Worm (Caenorhabditis elegans) whole organism, L1 larva: ENCODE results near the gene R01H2.1.

Source experiments
- C04F5.9 ChIP-seq: sonication (generic microtip); optimal IDR thresholded peaks from 2 replicates; lab custom pipeline; 2016; ENCODE audit warnings: missing genetic modification characterization, missing compliant biosample characterization
- F16B12.6 ChIP-seq: fragments of 150-350 bp; optimal IDR thresholded peaks from 2 replicates; lab custom pipeline; 2014; ENCODE audit warnings: missing biosample characterization, missing genetic modification characterization
- ceh-63 ChIP-seq: fragments of 200-800 bp; sonication (Bioruptor generic); optimal IDR thresholded peaks from 2 replicates; lab custom pipeline; 2018; ENCODE audit warnings: mild to moderate bottlenecking, missing genetic modification characterization, missing compliant biosample characterization
- ceh-90 ChIP-seq: sonication (generic microtip); optimal IDR thresholded peaks from 2 replicates; lab custom pipeline; 2016; ENCODE audit warnings: missing genetic modification characterization, missing compliant biosample characterization
- dpl-1 ChIP-seq, 3 experiments: fragments of 150-350 bp in 2 of 3; sonication (generic microtip) in 1 of 3; optimal IDR thresholded peaks; 2 replicates each; lab custom pipeline; 2014 to 2017; ENCODE audit warnings: missing biosample characterization in 3 of 3, missing genetic modification characterization in 3 of 3, missing genetic modification reagents in 3 of 3
- dsc-1 ChIP-seq: sonication (generic microtip); optimal IDR thresholded peaks from 2 replicates; lab custom pipeline; 2016; ENCODE audit warnings: mild to moderate bottlenecking, missing genetic modification characterization, missing compliant biosample characterization
- efl-1 ChIP-seq, 4 experiments: fragments of 150-350 bp; optimal IDR thresholded peaks in 3 of 4; peaks in 1 of 4; 1 replicate in 1 of 4; 2 replicates in 3 of 4; lab custom pipeline; 2014; ENCODE audit warnings: missing biosample characterization in 2 of 4, missing genetic modification characterization in 2 of 4, missing genetic modification reagents in 2 of 4
- efl-3 ChIP-seq: fragments of 200-800 bp; sonication (Bioruptor generic); optimal IDR thresholded peaks from 2 replicates; lab custom pipeline; 2018; ENCODE audit warnings: mild to moderate bottlenecking, missing genetic modification characterization, missing compliant biosample characterization
- egl-13 ChIP-seq: sonication (generic microtip); optimal IDR thresholded peaks from 2 replicates; lab custom pipeline; 2016; ENCODE audit warnings: missing genotype, missing genetic modification reagents, missing genetic modification characterization, missing compliant biosample characterization
- fkh-10 ChIP-seq: sonication (generic microtip); optimal IDR thresholded peaks from 2 replicates; lab custom pipeline; 2017; ENCODE audit warnings: missing biosample characterization, missing genetic modification reagents, missing genetic modification characterization
- fkh-8 ChIP-seq: sonication (generic microtip); optimal IDR thresholded peaks from 2 replicates; lab custom pipeline; 2016; ENCODE audit warnings: mild to moderate bottlenecking, missing genetic modification characterization, missing compliant biosample characterization
- hlh-17 ChIP-seq: fragments of 200-800 bp; sonication (Bioruptor generic); optimal IDR thresholded peaks from 2 replicates; lab custom pipeline; 2018; ENCODE audit warnings: missing genetic modification characterization, mild to moderate bottlenecking, missing compliant biosample characterization, moderate library complexity, borderline replicate concordance
- hlh-4 ChIP-seq: sonication (generic microtip); optimal IDR thresholded peaks from 2 replicates; lab custom pipeline; 2016; ENCODE audit warnings: mild to moderate bottlenecking, missing genetic modification characterization, missing compliant biosample characterization
- lin-15B ChIP-seq: fragments of 150-350 bp; sonication (generic microtip); optimal IDR thresholded peaks from 3 replicates; lab custom pipeline; 2014; ENCODE audit warnings: missing biosample characterization, missing genetic modification characterization
- lir-3 ChIP-seq: sonication (generic microtip); optimal IDR thresholded peaks from 2 replicates; lab custom pipeline; 2016; ENCODE audit warnings: mild to moderate bottlenecking, missing genetic modification characterization, moderate library complexity, missing compliant biosample characterization; ENCODE audit not compliant: poor library complexity
- lsy-2 ChIP-seq, 2 experiments: fragments of 150-350 bp; optimal IDR thresholded peaks; 2 replicates each; lab custom pipeline; 2014; ENCODE audit warnings: missing biosample characterization in 2 of 2, missing genetic modification characterization in 2 of 2
- nhr-11 ChIP-seq: fragments of 150-350 bp; optimal IDR thresholded peaks from 2 replicates; lab custom pipeline; 2014; ENCODE audit warnings: missing biosample characterization, missing genetic modification characterization
- nhr-12 ChIP-seq: sonication (generic microtip); optimal IDR thresholded peaks from 2 replicates; lab custom pipeline; 2017; ENCODE audit warnings: missing biosample characterization, missing genetic modification characterization
- nhr-20 ChIP-seq: sonication (generic microtip); optimal IDR thresholded peaks from 2 replicates; lab custom pipeline; 2016; ENCODE audit warnings: mild to moderate bottlenecking, missing genetic modification characterization, missing compliant biosample characterization
- nhr-237 ChIP-seq: fragments of 150-350 bp; optimal IDR thresholded peaks from 2 replicates; lab custom pipeline; 2014; ENCODE audit warnings: missing biosample characterization, missing genetic modification characterization
- nhr-47 ChIP-seq: sonication (generic microtip); optimal IDR thresholded peaks from 2 replicates; lab custom pipeline; 2016; ENCODE audit warnings: mild to moderate bottlenecking, missing genetic modification characterization, moderate library complexity, missing compliant biosample characterization
- nhr-71 ChIP-seq: sonication (generic microtip); optimal IDR thresholded peaks from 2 replicates; lab custom pipeline; 2016; ENCODE audit warnings: mild to moderate bottlenecking, missing genetic modification characterization, moderate library complexity, missing compliant biosample characterization
- nhr-76 ChIP-seq: sonication (generic microtip); optimal IDR thresholded peaks from 2 replicates; lab custom pipeline; 2017; ENCODE audit warnings: missing biosample characterization, missing genetic modification characterization
- nhr-85 ChIP-seq: sonication (generic microtip); peaks from one replicate; lab custom pipeline; 2016; ENCODE audit warnings: missing genetic modification characterization, inconsistent platforms, missing compliant biosample characterization
- nhr-90 ChIP-seq: sonication (generic microtip); optimal IDR thresholded peaks from 2 replicates; lab custom pipeline; 2016; ENCODE audit warnings: mild to moderate bottlenecking, missing genetic modification characterization, missing compliant biosample characterization; ENCODE audit not compliant: poor library complexity
- pag-3 ChIP-seq: sonication (generic microtip); optimal IDR thresholded peaks from 2 replicates; lab custom pipeline; 2017; ENCODE audit warnings: missing genetic modification characterization, mild to moderate bottlenecking, missing compliant biosample characterization, antibody characterized with exemption, borderline replicate concordance; ENCODE audit not compliant: insufficient read depth
- pax-3 ChIP-seq: fragments of 200-800 bp; sonication (Bioruptor generic); optimal IDR thresholded peaks from 2 replicates; lab custom pipeline; 2018; ENCODE audit warnings: mild to moderate bottlenecking, missing genetic modification characterization, moderate library complexity, missing compliant biosample characterization
- pqm-1 ChIP-seq: sonication (generic microtip); optimal IDR thresholded peaks from 3 replicates; lab custom pipeline; 2017; ENCODE audit warnings: missing biosample characterization, missing genetic modification characterization
- skn-1 ChIP-seq: fragments of 150-350 bp; optimal IDR thresholded peaks from 2 replicates; lab custom pipeline; 2014; ENCODE audit warnings: missing biosample characterization, missing genetic modification characterization
- snu-23 ChIP-seq: sonication (generic microtip); optimal IDR thresholded peaks from 2 replicates; lab custom pipeline; 2016; ENCODE audit warnings: missing genetic modification characterization, missing compliant biosample characterization
- sox-4 ChIP-seq: sonication (generic microtip); optimal IDR thresholded peaks from 2 replicates; lab custom pipeline; 2016; ENCODE audit warnings: missing genetic modification characterization, missing compliant biosample characterization
- sup-37 ChIP-seq: fragments of 200-800 bp; sonication (Bioruptor generic); optimal IDR thresholded peaks from 2 replicates; lab custom pipeline; 2018; ENCODE audit warnings: mild to moderate bottlenecking, missing genetic modification characterization, missing compliant biosample characterization
- swsn-7 ChIP-seq: sonication (generic microtip); optimal IDR thresholded peaks from 2 replicates; lab custom pipeline; 2016; ENCODE audit warnings: missing genetic modification characterization, missing compliant biosample characterization
- tbx-2 ChIP-seq: sonication (generic microtip); optimal IDR thresholded peaks from 2 replicates; lab custom pipeline; 2016; ENCODE audit warnings: missing genetic modification characterization, missing compliant biosample characterization
- unc-130 ChIP-seq: fragments of 150-350 bp; optimal IDR thresholded peaks from 2 replicates; lab custom pipeline; 2017; ENCODE audit warnings: missing biosample characterization, missing genetic modification characterization, inconsistent platforms
- unc-86 ChIP-seq: sonication (generic microtip); optimal IDR thresholded peaks from 2 replicates; lab custom pipeline; 2016; ENCODE audit warnings: missing genetic modification characterization, missing compliant biosample characterization
- unc-98 ChIP-seq: fragments of 200-800 bp; sonication (Bioruptor generic); IDR thresholded peaks from 2 replicates; pipeline ENCODE4 v1.3.6; 2022; ENCODE audit warnings: missing genetic modification characterization, missing compliant biosample characterization
- zip-4 ChIP-seq: fragments of 200-800 bp; sonication (Bioruptor generic); optimal IDR thresholded peaks from 2 replicates; lab custom pipeline; 2018; ENCODE audit warnings: mild to moderate bottlenecking, missing genetic modification characterization, moderate library complexity, missing compliant biosample characterization
- ztf-4 ChIP-seq: fragments of 150-350 bp; optimal IDR thresholded peaks from 2 replicates; lab custom pipeline; 2014; ENCODE audit warnings: missing biosample characterization, missing genetic modification characterization

The R01H2.1 gene

DNA sequence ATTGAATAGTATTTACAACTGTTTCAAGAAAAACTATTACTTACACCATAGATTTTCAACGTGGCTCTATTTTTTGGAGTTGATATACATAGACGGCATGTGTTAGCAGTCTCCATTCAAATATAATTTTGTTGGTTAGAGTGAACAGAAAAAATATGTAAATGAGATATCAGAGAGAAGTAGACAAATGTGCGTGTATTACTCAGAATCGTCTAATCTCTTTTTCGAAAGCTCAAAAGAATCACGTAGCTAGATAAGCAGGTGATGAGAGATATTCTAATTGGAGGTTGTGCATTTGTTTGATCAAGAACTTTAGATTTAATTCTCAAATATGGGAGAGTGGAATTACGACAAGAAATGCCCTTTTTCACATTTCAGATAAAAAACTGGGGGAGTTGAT is 27.9 kb downstream of the R01H2.1 start, which contains the start of gene ZK418.10:
Gene ZK418.10 (minus strand): TSS at position 148 of the 400 bp plus-strand sequence.
- TF ChIP-seq nhr-20 (tag; lab: Kevin White, UChicago) (peak; percentile 24), efl-3 (GFP tag; lab: Kevin White, UChicago) (no peak), F16B12.6 (no peak), skn-1 (tag; lab: Kevin White, UChicago) (no peak), nhr-76 (tag; lab: Kevin White, UChicago) (no peak), hlh-17 (GFP tag; lab: Kevin White, UChicago) (no peak), ceh-63 (GFP tag; lab: Kevin White, UChicago) (no peak), ztf-4 (tag; lab: Kevin White, UChicago) (no peak), nhr-47 (peak; percentile 67), nhr-71 (tag; lab: Kevin White, UChicago) (peak; percentile 65), unc-98 (GFP tag; lab: Robert Waterston, UW) (no peak), sup-37 (GFP tag; lab: Kevin White, UChicago) (no peak), unc-130 (tag; lab: Kevin White, UChicago) (no peak), pax-3 (tag; lab: Kevin White, UChicago) (peak; percentile 45), lir-3 (tag; lab: Kevin White, UChicago) (no peak), sox-4 (tag; lab: Kevin White, UChicago) (peak; percentile 68), dpl-1 (GFP tag; optimal IDR thresholded peaks at IDR 0.05; lab: Kevin White, UChicago) (no peak), pag-3 (no peak), nhr-237 (tag; lab: Kevin White, UChicago) (no peak), tbx-2 (no peak), nhr-90 (tag; lab: Kevin White, UChicago) (no peak), pqm-1 (tag; lab: Kevin White, UChicago) (no peak), efl-1 (optimal IDR thresholded peaks at IDR 0.05; lab: Kevin White, UChicago) (no peak), efl-1 (GFP tag; optimal IDR thresholded peaks at IDR 0.05 in 1 of 2; lab: Kevin White, UChicago) (peak in 1 of 2 experiments; percentile 45), fkh-8 (tag; lab: Kevin White, UChicago) (peak; percentile 91), dsc-1 (peak; percentile 97), unc-86 (tag; lab: Kevin White, UChicago) (no peak), egl-13 (tag; lab: Kevin White, UChicago) (no peak), lsy-2 (tag; optimal IDR thresholded peaks at IDR 0.05; lab: Kevin White, UChicago) (peak in 1 of 2 experiments; percentile 21), nhr-85 (tag; lab: Kevin White, UChicago) (no peak), swsn-7 (peak; percentile 35)

ce11 chrIII:7091042-7091441 is 28.4 kb downstream of the R01H2.1 start, which contains the start of gene ZK418.2:
Gene ZK418.2, plus strand, starts transcription at chrIII:7091342.
- TF ChIP-seq ceh-90 (tag; lab: Kevin White, UChicago), result no peak

ce11 chrIII:7095156-7095555 is 32.5 kb downstream of the R01H2.1 start, which contains the start of gene nhr-9:
Gene nhr-9, plus strand, starts transcription at chrIII:7095462.
- TF ChIP-seq hlh-4 (no peak), nhr-71 (tag; lab: Kevin White, UChicago) (peak; percentile 50), nhr-11 (tag; lab: Kevin White, UChicago) (peak; percentile 64), pax-3 (tag; lab: Kevin White, UChicago) (peak; percentile 38), nhr-20 (tag; lab: Kevin White, UChicago) (peak; percentile 11), sox-4 (tag; lab: Kevin White, UChicago) (peak; percentile 39), dsc-1 (peak; percentile 89), fkh-8 (tag; lab: Kevin White, UChicago) (peak; percentile 82), C04F5.9 (tag; lab: Kevin White, UChicago) (no peak), nhr-47 (peak; percentile 46)

- TF ChIP-seq unc-98 (GFP tag; lab: Robert Waterston, UW) (no peak), C04F5.9 (tag; lab: Kevin White, UChicago) (no peak), unc-86 (tag; lab: Kevin White, UChicago) (no peak), snu-23 (GFP tag; lab: Kevin White, UChicago) (no peak), unc-130 (tag; lab: Kevin White, UChicago) (no peak), efl-3 (GFP tag; lab: Kevin White, UChicago) (no peak), fkh-10 (GFP tag; lab: Kevin White, UChicago) (no peak), nhr-12 (tag; lab: Kevin White, UChicago) (no peak), lin-15B (tag; lab: Kevin White, UChicago) (no peak), nhr-20 (tag; lab: Kevin White, UChicago) (no peak), zip-4 (GFP tag; lab: Kevin White, UChicago) (no peak)
These were observed 33.8 kb downstream of the R01H2.1 start for ce11 chrIII:7096481-7096880.
